Worm (Caenorhabditis elegans): ENCODE data around the gene C01G12.3.

DNA sequence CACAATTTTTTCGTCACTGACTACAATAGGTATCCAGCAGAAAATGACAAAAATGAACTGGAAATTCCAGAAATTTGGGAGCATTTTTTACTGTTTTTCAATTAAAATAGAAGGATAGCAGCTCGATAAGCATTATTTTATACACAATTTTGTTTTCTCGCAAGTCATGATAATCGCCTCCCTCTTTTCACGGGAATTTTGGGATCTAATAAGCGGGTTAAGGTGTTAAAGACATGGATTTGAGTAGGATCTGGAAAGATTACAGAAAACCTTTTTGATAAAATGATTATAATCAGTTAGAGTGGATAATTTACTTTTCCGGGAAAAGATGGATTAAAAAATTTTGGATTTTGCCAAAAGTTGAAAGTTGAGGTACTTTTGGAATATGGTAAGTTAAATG lies 33.4 kb downstream of the C01G12.3 start, which contains the start of gene gcy-29:
- no peak for TF ChIP-seq him-1 (tag; optimal IDR thresholded peaks at IDR 0.05)
- no peak for TF ChIP-seq dao-5 (tag; optimal IDR thresholded peaks at IDR 0.05)
- no peak for TF ChIP-seq W03F9.2 (tag; optimal IDR thresholded peaks at IDR 0.05)

All from whole organism, L4/young adult.